Worm (Caenorhabditis elegans) whole organism, L2 larva: Measurements from ENCODE around the gene ZK1086.3.

Experiments
- C34F6.9 ChIP-seq: fragments of 150-350 bp; optimal IDR thresholded peaks from 2 replicates; lab custom pipeline; 2014; ENCODE audit warnings: missing biosample characterization, missing genetic modification characterization
- F13H6.1 ChIP-seq: sonication (generic microtip); optimal IDR thresholded peaks from 2 replicates; lab custom pipeline; 2016; ENCODE audit warnings: missing genetic modification characterization, missing compliant biosample characterization
- R02D3.7 ChIP-seq: fragments of 150-350 bp; optimal IDR thresholded peaks from 2 replicates; lab custom pipeline; 2014; ENCODE audit warnings: missing biosample characterization, missing genetic modification characterization
- ZK546.5 ChIP-seq: sonication (generic microtip); optimal IDR thresholded peaks from 2 replicates; lab custom pipeline; 2017; ENCODE audit warnings: missing biosample characterization, missing genetic modification characterization
- alr-1 ChIP-seq: fragments of 150-350 bp; optimal IDR thresholded peaks from 2 replicates; lab custom pipeline; 2014; ENCODE audit warnings: missing biosample characterization, missing genetic modification characterization
- aly-2 ChIP-seq: fragments of 150-350 bp; optimal IDR thresholded peaks from 2 replicates; lab custom pipeline; 2014; ENCODE audit warnings: missing biosample characterization, missing genetic modification characterization
- ama-1 ChIP-seq: fragments of 150-350 bp; optimal IDR thresholded peaks from 2 replicates; lab custom pipeline; 2018; ENCODE audit warnings: inconsistent platforms
- blmp-1 ChIP-seq: sonication (generic microtip); optimal IDR thresholded peaks from 2 replicates; lab custom pipeline; 2017; ENCODE audit warnings: missing genetic modification characterization, mild to moderate bottlenecking, missing compliant biosample characterization, antibody characterized with exemption, moderate library complexity; ENCODE audit not compliant: insufficient read depth
- ceh-16 ChIP-seq: fragments of 150-350 bp; optimal IDR thresholded peaks from 2 replicates; lab custom pipeline; 2014; ENCODE audit warnings: missing biosample characterization, missing genetic modification characterization
- ceh-82 ChIP-seq: fragments of 150-350 bp; optimal IDR thresholded peaks from 2 replicates; lab custom pipeline; 2014; ENCODE audit warnings: missing biosample characterization, missing genetic modification characterization
- crh-2 ChIP-seq: sonication (generic microtip); optimal IDR thresholded peaks from 2 replicates; lab custom pipeline; 2017; ENCODE audit warnings: missing biosample characterization, missing genetic modification characterization
- dmd-4 ChIP-seq: sonication (generic microtip); optimal IDR thresholded peaks from 2 replicates; lab custom pipeline; 2017; ENCODE audit warnings: missing biosample characterization, missing genetic modification characterization
- egl-27 ChIP-seq: sonication (generic microtip); optimal IDR thresholded peaks from 3 replicates; lab custom pipeline; 2017; ENCODE audit warnings: missing biosample characterization, missing genetic modification reagents, missing genetic modification characterization
- elt-3 ChIP-seq: sonication (generic microtip); optimal IDR thresholded peaks from 2 replicates; lab custom pipeline; 2017; ENCODE audit warnings: missing biosample characterization, missing genetic modification characterization
- fos-1 ChIP-seq: fragments of 150-350 bp; optimal IDR thresholded peaks from 2 replicates; lab custom pipeline; 2014; ENCODE audit warnings: missing biosample characterization, missing genetic modification characterization
- gmeb-1 ChIP-seq: fragments of 150-350 bp; optimal IDR thresholded peaks from 2 replicates; lab custom pipeline; 2014; ENCODE audit warnings: missing biosample characterization, missing genetic modification characterization
- lin-11 ChIP-seq: fragments of 150-350 bp; sonication (generic microtip); optimal IDR thresholded peaks from 2 replicates; lab custom pipeline; 2014; ENCODE audit warnings: missing biosample characterization, missing genetic modification characterization, inconsistent platforms, mixed read lengths
- lin-13 ChIP-seq: fragments of 150-350 bp; optimal IDR thresholded peaks from 2 replicates; lab custom pipeline; 2014; ENCODE audit warnings: missing biosample characterization, missing genetic modification reagents, missing genetic modification characterization
- lin-39 ChIP-seq: fragments of 150-350 bp; optimal IDR thresholded peaks from 2 replicates; lab custom pipeline; 2014; ENCODE audit warnings: missing biosample characterization, missing genetic modification reagents, missing genetic modification characterization
- lsy-2 ChIP-seq, 2 experiments: fragments of 150-350 bp in 1 of 2; sonication (generic microtip) in 1 of 2; optimal IDR thresholded peaks; 2 replicates each; lab custom pipeline; 2014 to 2017; ENCODE audit warnings: missing biosample characterization in 2 of 2, missing genetic modification characterization in 2 of 2
- mab-5 ChIP-seq: fragments of 150-350 bp; optimal IDR thresholded peaks from 2 replicates; lab custom pipeline; 2014; ENCODE audit warnings: missing biosample characterization, missing genetic modification characterization
- mbf-1 ChIP-seq: sonication (generic microtip); optimal IDR thresholded peaks from 2 replicates; lab custom pipeline; 2017; ENCODE audit warnings: missing biosample characterization, missing genetic modification characterization
- mdl-1 ChIP-seq, 2 experiments: fragments of 150-350 bp in 1 of 2; sonication (generic microtip) in 1 of 2; optimal IDR thresholded peaks; 2 replicates each; lab custom pipeline; 2017; ENCODE audit warnings: missing biosample characterization in 2 of 2, missing genetic modification characterization in 2 of 2
- nhr-10 ChIP-seq: sonication (generic microtip); optimal IDR thresholded peaks from 2 replicates; lab custom pipeline; 2017; ENCODE audit warnings: missing biosample characterization, missing genetic modification characterization
- nhr-11 ChIP-seq: fragments of 150-350 bp; optimal IDR thresholded peaks from 2 replicates; lab custom pipeline; 2014; ENCODE audit warnings: missing biosample characterization, missing genetic modification characterization
- nhr-12 ChIP-seq: fragments of 150-350 bp; optimal IDR thresholded peaks from 2 replicates; lab custom pipeline; 2014; ENCODE audit warnings: missing biosample characterization, missing genetic modification characterization
- nhr-129 ChIP-seq: fragments of 150-350 bp; optimal IDR thresholded peaks from 2 replicates; lab custom pipeline; 2014; ENCODE audit warnings: missing biosample characterization, missing genetic modification characterization
- nhr-23 ChIP-seq: fragments of 150-350 bp; optimal IDR thresholded peaks from 2 replicates; lab custom pipeline; 2014; ENCODE audit warnings: missing biosample characterization, missing genetic modification reagents, missing genetic modification characterization
- nhr-237 ChIP-seq: fragments of 150-350 bp; optimal IDR thresholded peaks from 2 replicates; lab custom pipeline; 2014; ENCODE audit warnings: missing biosample characterization, missing genetic modification characterization
- nhr-25 ChIP-seq: fragments of 150-350 bp; sonication (generic microtip); optimal IDR thresholded peaks from 3 replicates; lab custom pipeline; 2014; ENCODE audit warnings: missing biosample characterization, missing genetic modification characterization
- nhr-6 ChIP-seq: fragments of 150-350 bp; optimal IDR thresholded peaks from 2 replicates; lab custom pipeline; 2014; ENCODE audit warnings: missing biosample characterization, missing genetic modification characterization
- nhr-77 ChIP-seq: fragments of 150-350 bp; optimal IDR thresholded peaks from 2 replicates; lab custom pipeline; 2014; ENCODE audit warnings: missing biosample characterization, missing genetic modification characterization
- peb-1 ChIP-seq: fragments of 150-350 bp; optimal IDR thresholded peaks from 2 replicates; lab custom pipeline; 2014; ENCODE audit warnings: missing biosample characterization, missing genetic modification characterization
- sem-4 ChIP-seq: fragments of 150-350 bp; optimal IDR thresholded peaks from 2 replicates; lab custom pipeline; 2014; ENCODE audit warnings: missing biosample characterization, missing genetic modification reagents, missing genetic modification characterization
- skn-1 ChIP-seq: sonication (generic microtip); optimal IDR thresholded peaks from 2 replicates; lab custom pipeline; 2017; ENCODE audit warnings: missing biosample characterization, missing genetic modification characterization
- sma-3 ChIP-seq: sonication (generic microtip); optimal IDR thresholded peaks from 2 replicates; lab custom pipeline; 2016; ENCODE audit warnings: missing genetic modification reagents, missing genetic modification characterization, missing compliant biosample characterization
- sma-9 ChIP-seq, 2 experiments: fragments of 150-350 bp in 1 of 2; sonication (generic microtip) in 1 of 2; optimal IDR thresholded peaks; 2 replicates each; lab custom pipeline; 2014 to 2016; ENCODE audit warnings: missing genetic modification characterization in 2 of 2, mild to moderate bottlenecking in 1 of 2, missing biosample characterization in 1 of 2, missing compliant biosample characterization in 1 of 2, missing genetic modification reagents in 1 of 2, moderate library complexity in 1 of 2
- snpc-4 ChIP-seq: fragments of 150-350 bp; optimal IDR thresholded peaks from 2 replicates; lab custom pipeline; 2014; ENCODE audit warnings: missing biosample characterization, missing genetic modification characterization
- unc-39 ChIP-seq: fragments of 150-350 bp; optimal IDR thresholded peaks from 2 replicates; lab custom pipeline; 2014; ENCODE audit warnings: missing biosample characterization, missing genetic modification characterization
- unc-55 ChIP-seq: fragments of 150-350 bp; sonication (generic microtip); optimal IDR thresholded peaks from 3 replicates; lab custom pipeline; 2014; ENCODE audit warnings: missing biosample characterization, missing genetic modification reagents, missing genetic modification characterization
- ztf-1 ChIP-seq: fragments of 200-800 bp; sonication (Bioruptor generic); conservative IDR thresholded peaks from 2 replicates; pipeline ENCODE4 v1.3.6; 2022; ENCODE audit warnings: missing genetic modification characterization, missing compliant biosample characterization
- ztf-11 ChIP-seq: sonication (generic microtip); optimal IDR thresholded peaks from 2 replicates; lab custom pipeline; 2017; ENCODE audit warnings: missing biosample characterization, missing genetic modification characterization
- ztf-4 ChIP-seq: fragments of 150-350 bp; optimal IDR thresholded peaks from 2 replicates; lab custom pipeline; 2014; ENCODE audit warnings: missing biosample characterization, missing genetic modification characterization

The ZK1086.3 gene

ce11 chrX:13745558-13745957 is 45.1 kb upstream of the ZK1086.3 start:
- TF ChIP-seq ZK546.5 (tag; lab: Kevin White, UChicago) (no peak), unc-39 (tag; lab: Kevin White, UChicago) (no peak), ama-1 (lab: Kevin White, UChicago) (no peak), blmp-1 (peak; percentile 20), nhr-10 (tag; lab: Kevin White, UChicago) (no peak), aly-2 (tag; lab: Kevin White, UChicago) (no peak), mab-5 (tag; lab: Kevin White, UChicago) (no peak), nhr-77 (no peak), lin-13 (GFP tag; lab: Kevin White, UChicago) (no peak), ceh-16 (peak; percentile 79), ztf-1 (GFP tag; lab: Robert Waterston, UW) (no peak), sma-3 (GFP tag; lab: Kevin White, UChicago) (no peak), nhr-6 (tag; lab: Kevin White, UChicago) (no peak), snpc-4 (tag; lab: Kevin White, UChicago) (no peak), nhr-25 (tag; lab: Kevin White, UChicago) (peak; percentile 13), elt-3 (no peak), ztf-4 (tag; lab: Kevin White, UChicago) (no peak), nhr-129 (tag; lab: Kevin White, UChicago) (no peak), lsy-2 (tag; optimal IDR thresholded peaks at IDR 0.05; lab: Kevin White, UChicago) (no peak), crh-2 (tag; lab: Kevin White, UChicago) (no peak), dmd-4 (no peak), skn-1 (tag; lab: Kevin White, UChicago) (no peak), alr-1 (no peak), sma-9 (GFP tag; optimal IDR thresholded peaks at IDR 0.05; lab: Kevin White, UChicago) (peak; percentile 47), sma-9 (tag; optimal IDR thresholded peaks at IDR 0.05; lab: Kevin White, UChicago) (no peak), lin-11 (tag; lab: Kevin White, UChicago) (no peak), nhr-23 (tag; lab: Kevin White, UChicago) (no peak), mbf-1 (tag; lab: Kevin White, UChicago) (no peak), sem-4 (peak; percentile 72), R02D3.7 (no peak), nhr-12 (tag; lab: Kevin White, UChicago) (no peak), C34F6.9 (tag; lab: Kevin White, UChicago) (no peak), nhr-11 (no peak), fos-1 (tag; lab: Kevin White, UChicago) (no peak), lin-39 (tag; lab: Kevin White, UChicago) (no peak), nhr-237 (no peak), egl-27 (tag; lab: Kevin White, UChicago) (no peak), ztf-11 (no peak), peb-1 (tag; lab: Kevin White, UChicago) (no peak), gmeb-1 (tag; lab: Kevin White, UChicago) (no peak), mdl-1 (tag; optimal IDR thresholded peaks at IDR 0.05; lab: Kevin White, UChicago) (no peak), ceh-82 (tag; lab: Kevin White, UChicago) (no peak), F13H6.1 (tag; lab: Kevin White, UChicago) (no peak), unc-55 (GFP tag; lab: Kevin White, UChicago) (peak; percentile 6)

DNA sequence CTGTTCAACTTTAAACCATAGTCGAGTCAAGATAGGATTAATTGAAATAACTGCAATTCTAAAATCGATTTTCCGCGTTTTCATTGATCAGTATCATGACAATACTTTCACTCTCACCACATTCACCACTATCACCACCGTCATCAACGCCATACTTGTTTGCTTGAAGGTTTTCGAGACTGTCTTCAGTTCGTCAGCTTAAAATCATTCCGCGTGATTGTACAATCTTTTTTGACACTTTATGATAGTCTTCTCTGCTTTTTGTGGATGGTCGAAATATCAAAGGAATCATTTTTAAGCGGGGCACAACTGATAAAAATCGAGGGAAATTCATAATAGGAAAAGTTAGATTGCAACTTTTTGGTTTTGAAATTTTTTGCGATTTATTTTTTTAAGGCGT is 44.4 kb upstream of the ZK1086.3 start:
- TF ChIP-seq sma-9 (GFP tag; optimal IDR thresholded peaks at IDR 0.05; lab: Kevin White, UChicago), result peak; percentile 35
- TF ChIP-seq sma-9 (tag; optimal IDR thresholded peaks at IDR 0.05; lab: Kevin White, UChicago), result no peak
- no peak for TF ChIP-seq unc-55 (GFP tag; lab: Kevin White, UChicago)
- no peak for TF ChIP-seq lsy-2 (tag; optimal IDR thresholded peaks at IDR 0.05; lab: Kevin White, UChicago)
- no peak for TF ChIP-seq R02D3.7
- no peak for TF ChIP-seq aly-2 (tag; lab: Kevin White, UChicago)
- peak; percentile 22 for TF ChIP-seq blmp-1
- TF ChIP-seq fos-1 (tag; lab: Kevin White, UChicago), result peak; percentile 40
- TF ChIP-seq lin-13 (GFP tag; lab: Kevin White, UChicago), result no peak
- no peak for TF ChIP-seq nhr-237
- TF ChIP-seq ztf-4 (tag; lab: Kevin White, UChicago), result no peak
